Fruit fly (Drosophila melanogaster) whole organism, wandering third instar larva: ENCODE measurements around the gene Hecw.
A peak's percentile ranks its signal among the peaks of the same experiment; 100 is the strongest.

ENCODE experiments used
- Abd-B ChIP-seq: fragments of >200 bp; optimal IDR thresholded peaks from 2 replicates; lab custom pipeline; 2017; ENCODE audit warnings: missing biosample characterization, missing genetic modification characterization
- CG32264 ChIP-seq: fragments of 200-800 bp; sonication (Bioruptor generic); optimal IDR thresholded peaks from 2 replicates; lab custom pipeline; 2016; ENCODE audit warnings: missing biosample characterization, missing genetic modification characterization
- CG9705 ChIP-seq: fragments of 200-800 bp; sonication (Bioruptor generic); optimal IDR thresholded peaks from 2 replicates; lab custom pipeline; 2018; ENCODE audit warnings: missing biosample characterization, mild to moderate bottlenecking, missing genetic modification characterization
- CrebA ChIP-seq: fragments of 200-800 bp; sonication (Bioruptor generic); optimal IDR thresholded peaks from 2 replicates; lab custom pipeline; 2016; ENCODE audit warnings: missing biosample characterization, mild to moderate bottlenecking, missing genetic modification characterization, borderline replicate concordance
- Dfd ChIP-seq: fragments of >200 bp; optimal IDR thresholded peaks from 2 replicates; lab custom pipeline; 2017; ENCODE audit warnings: missing biosample characterization, missing genetic modification characterization
- Dif ChIP-seq: fragments of 200-275, 200-300 bp; sonication (Bioruptor generic); optimal IDR thresholded peaks from 2 replicates; lab custom pipeline; 2018; ENCODE audit warnings: missing biosample characterization, missing genetic modification characterization; ENCODE audit not compliant: partially characterized antibody
- GATAd ChIP-seq: sonication (Bioruptor generic); optimal IDR thresholded peaks from 2 replicates; lab custom pipeline; 2016; ENCODE audit warnings: missing biosample characterization, missing genetic modification characterization
- HLH106 ChIP-seq: fragments of 200-800 bp; optimal IDR thresholded peaks from 3 replicates; lab custom pipeline; 2019; ENCODE audit warnings: missing biosample characterization, mild to moderate bottlenecking, missing genetic modification characterization, moderate library complexity
- Hnf4 ChIP-seq: fragments of 200-800 bp; sonication (Bioruptor generic); optimal IDR thresholded peaks from 2 replicates; lab custom pipeline; 2016; ENCODE audit warnings: missing biosample characterization, mild to moderate bottlenecking, missing genetic modification characterization
- Hr78 ChIP-seq: fragments of >200 bp; optimal IDR thresholded peaks from 2 replicates; lab custom pipeline; 2017; ENCODE audit warnings: missing biosample characterization, missing genetic modification characterization
- Hr83 ChIP-seq: fragments of 200-300 bp; sonication (Bioruptor generic); optimal IDR thresholded peaks from 2 replicates; lab custom pipeline; 2016; ENCODE audit warnings: missing biosample characterization, mild to moderate bottlenecking, missing genetic modification characterization, moderate library complexity; ENCODE audit not compliant: poor library complexity, severe bottlenecking
- Jra ChIP-seq: sonication (Bioruptor generic); optimal IDR thresholded peaks from 2 replicates; lab custom pipeline; 2016; ENCODE audit warnings: missing biosample characterization, missing genetic modification characterization
- Mio ChIP-seq: sonication (Bioruptor generic); optimal IDR thresholded peaks from 2 replicates; lab custom pipeline; 2016; ENCODE audit warnings: missing biosample characterization, missing genetic modification characterization
- Myc ChIP-seq: fragments of >200 bp; optimal IDR thresholded peaks from 2 replicates; lab custom pipeline; 2017
- N ChIP-seq: fragments of >200 bp; optimal IDR thresholded peaks from 2 replicates; lab custom pipeline; 2018; ENCODE audit warnings: missing biosample characterization, missing external identifiers, missing genetic modification characterization
- OdsH ChIP-seq: fragments of 200-800 bp; sonication (Bioruptor generic); optimal IDR thresholded peaks from 2 replicates; lab custom pipeline; 2016; ENCODE audit warnings: missing biosample characterization, mild to moderate bottlenecking, missing genetic modification characterization
- Rel ChIP-seq, 2 experiments: fragments of 200-800 bp; sonication (Bioruptor generic) in 1 of 2; optimal IDR thresholded peaks; 2 replicates in 1 of 2; 3 replicates in 1 of 2; lab custom pipeline; 2016 to 2019; ENCODE audit warnings: mild to moderate bottlenecking in 2 of 2, missing biosample characterization in 2 of 2, missing genetic modification characterization in 2 of 2, moderate library complexity in 1 of 2
- Sp1 ChIP-seq: fragments of 200-800 bp; sonication (Bioruptor generic); optimal IDR thresholded peaks from 3 replicates; lab custom pipeline; 2019; ENCODE audit warnings: missing biosample characterization, mild to moderate bottlenecking, missing genetic modification characterization, moderate library complexity
- Vsx2 ChIP-seq: fragments of 200-300, 225-300 bp; sonication (Bioruptor generic); optimal IDR thresholded peaks from 2 replicates; lab custom pipeline; 2018; ENCODE audit warnings: missing biosample characterization, missing genetic modification characterization; ENCODE audit not compliant: partially characterized antibody
- br ChIP-seq: fragments of 200-800 bp; sonication (Bioruptor generic); optimal IDR thresholded peaks from 2 replicates; lab custom pipeline; 2016; ENCODE audit warnings: missing biosample characterization, missing genetic modification characterization
- brk ChIP-seq: fragments of 200-800 bp; sonication (Bioruptor generic); optimal IDR thresholded peaks from 2 replicates; lab custom pipeline; 2016; ENCODE audit warnings: missing biosample characterization, mild to moderate bottlenecking, missing genetic modification characterization
- dl ChIP-seq, 2 experiments: fragments of 175-275, 200-275 bp in 1 of 2; fragments of 200-275 bp in 1 of 2; sonication (Bioruptor generic); optimal IDR thresholded peaks; lab custom pipeline; 2018; ENCODE audit warnings: mild to moderate bottlenecking in 2 of 2, missing biosample characterization in 2 of 2, missing genetic modification characterization in 2 of 2, moderate library complexity in 2 of 2; ENCODE audit not compliant: partially characterized antibody in 2 of 2, insufficient read depth in 1 of 2
- dmrt93B ChIP-seq: fragments of 200-800 bp; sonication (Bioruptor generic); optimal IDR thresholded peaks from 2 replicates; lab custom pipeline; 2018; ENCODE audit warnings: missing biosample characterization, mild to moderate bottlenecking, missing genetic modification characterization
- dsf ChIP-seq: sonication (Bioruptor generic); optimal IDR thresholded peaks from 2 replicates; lab custom pipeline; 2016; ENCODE audit warnings: missing biosample characterization, missing genetic modification characterization, borderline replicate concordance
- ey ChIP-seq: fragments of 200-800 bp; sonication (Bioruptor generic); optimal IDR thresholded peaks from 2 replicates; lab custom pipeline; 2016; ENCODE audit warnings: missing biosample characterization, missing genetic modification characterization
- foxo ChIP-seq, 2 experiments: fragments of 200-800 bp; sonication (Bioruptor generic); optimal IDR thresholded peaks; 2 replicates in 1 of 2; 3 replicates in 1 of 2; lab custom pipeline; 2016 to 2017; ENCODE audit warnings: missing biosample characterization in 2 of 2, missing genetic modification characterization in 2 of 2
- fru ChIP-seq: fragments of 200-800 bp; sonication (Bioruptor generic); optimal IDR thresholded peaks from 3 replicates; lab custom pipeline; 2016; ENCODE audit warnings: missing biosample characterization, mild to moderate bottlenecking, missing genetic modification characterization
- h ChIP-seq: fragments of 200-800 bp; sonication (Bioruptor generic); optimal IDR thresholded peaks from 3 replicates; lab custom pipeline; 2016; ENCODE audit warnings: missing biosample characterization, mild to moderate bottlenecking, missing genetic modification characterization
- jim ChIP-seq: fragments of 175-275, 200-325 bp; sonication (Bioruptor generic); optimal IDR thresholded peaks from 2 replicates; lab custom pipeline; 2016; ENCODE audit warnings: missing biosample characterization, mild to moderate bottlenecking, missing genetic modification characterization
- lola ChIP-seq: fragments of >200 bp; optimal IDR thresholded peaks from 2 replicates; lab custom pipeline; 2017; ENCODE audit warnings: missing biosample characterization, missing genetic modification characterization
- pan ChIP-seq: fragments of >200 bp; optimal IDR thresholded peaks from 2 replicates; lab custom pipeline; 2017
- psq ChIP-seq: fragments of 200-800 bp; sonication (Bioruptor generic); optimal IDR thresholded peaks from 3 replicates; lab custom pipeline; 2017; ENCODE audit warnings: missing biosample characterization, mild to moderate bottlenecking, missing genetic modification characterization, moderate library complexity
- rgr ChIP-seq: fragments of 200-800 bp; sonication (Bioruptor generic); optimal IDR thresholded peaks from 3 replicates; lab custom pipeline; 2016; ENCODE audit warnings: missing biosample characterization, mild to moderate bottlenecking, missing genetic modification characterization
- sage ChIP-seq: fragments of 200-800 bp; sonication (Bioruptor generic); optimal IDR thresholded peaks from 2 replicates; lab custom pipeline; 2016; ENCODE audit warnings: missing biosample characterization, mild to moderate bottlenecking, missing genetic modification characterization
- sv ChIP-seq: fragments of 200-800 bp; sonication (Bioruptor generic); optimal IDR thresholded peaks from 3 replicates; lab custom pipeline; 2016; ENCODE audit warnings: missing biosample characterization, missing genetic modification characterization
- tai ChIP-seq: sonication (Bioruptor generic); optimal IDR thresholded peaks from 2 replicates; lab custom pipeline; 2016; ENCODE audit warnings: missing biosample characterization, missing genetic modification characterization
- usp ChIP-seq: fragments of >200 bp; optimal IDR thresholded peaks from 2 replicates; lab custom pipeline; 2017; ENCODE audit warnings: missing biosample characterization, missing genetic modification characterization
- woc ChIP-seq: sonication (Bioruptor generic); optimal IDR thresholded peaks from 2 replicates; lab custom pipeline; 2016; ENCODE audit warnings: missing biosample characterization, mild to moderate bottlenecking, missing genetic modification characterization

Hecw gene

DNA sequence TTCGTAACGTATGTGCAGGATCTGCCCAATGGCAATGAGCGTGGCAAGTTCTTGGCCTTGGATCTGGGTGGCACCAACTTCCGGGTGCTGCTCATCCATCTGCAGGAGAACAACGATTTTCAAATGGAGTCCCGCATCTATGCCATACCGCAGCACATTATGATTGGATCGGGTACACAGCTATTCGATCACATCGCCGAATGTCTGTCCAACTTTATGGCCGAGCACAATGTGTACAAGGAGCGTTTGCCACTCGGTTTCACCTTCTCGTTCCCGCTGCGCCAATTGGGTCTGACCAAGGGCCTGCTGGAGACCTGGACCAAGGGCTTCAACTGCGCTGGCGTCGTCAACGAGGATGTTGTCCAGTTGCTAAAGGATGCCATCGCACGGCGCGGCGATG is 22.1 kb upstream of the Hecw start:
- TF ChIP-seq psq (GFP tag; lab: Kevin White, UChicago) (no peak), Dif (GFP tag; lab: Kevin White, UChicago) (no peak), OdsH (GFP tag; lab: Kevin White, UChicago) (no peak), foxo (GFP tag; optimal IDR thresholded peaks at IDR 0.05; lab: Kevin White, UChicago) (no peak), Abd-B (no peak), jim (GFP tag; lab: Kevin White, UChicago) (no peak)
- TF ChIP-seq, all 38 proteins: peak for 0

DNA sequence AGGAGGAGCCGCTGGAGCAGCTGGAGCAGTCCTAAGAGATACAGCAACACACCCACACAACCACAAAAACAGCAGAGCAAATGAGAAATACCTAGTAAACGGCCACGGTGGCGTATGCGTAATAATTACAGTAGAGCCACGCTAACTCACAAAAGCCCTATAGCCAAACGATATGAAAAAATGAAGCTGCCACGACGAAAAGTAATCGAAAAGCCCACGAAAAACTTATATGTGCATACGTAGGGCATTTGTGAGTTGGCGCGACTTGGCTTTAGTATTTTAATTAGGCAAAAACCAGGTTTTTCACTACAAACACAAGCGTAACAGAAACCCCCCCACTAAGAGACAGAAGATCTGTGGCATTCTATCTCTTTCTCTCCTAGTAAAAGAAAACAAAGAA is 20.9 kb upstream of the Hecw start:
- no peak for TF ChIP-seq br
- TF ChIP-seq Mio, result no peak
- TF ChIP-seq CrebA, result no peak
- no peak for TF ChIP-seq Myc
- TF ChIP-seq dmrt93B, result no peak
- no peak for TF ChIP-seq sv (GFP tag; lab: Kevin White, UChicago)
- TF ChIP-seq pan (lab: Kevin White, UChicago), result no peak
- no peak for TF ChIP-seq Vsx2 (GFP tag; lab: Kevin White, UChicago)
- no peak for TF ChIP-seq sage (GFP tag; lab: Kevin White, UChicago)
- no peak for TF ChIP-seq N (GFP tag; lab: Kevin White, UChicago)
- TF ChIP-seq Rel (GFP tag; optimal IDR thresholded peaks at IDR 0.05; lab: Kevin White, UChicago), result no peak
- TF ChIP-seq Rel (tag; optimal IDR thresholded peaks at IDR 0.05; lab: Kevin White, UChicago), result no peak
- TF ChIP-seq, all 38 proteins: peak for 0

DNA sequence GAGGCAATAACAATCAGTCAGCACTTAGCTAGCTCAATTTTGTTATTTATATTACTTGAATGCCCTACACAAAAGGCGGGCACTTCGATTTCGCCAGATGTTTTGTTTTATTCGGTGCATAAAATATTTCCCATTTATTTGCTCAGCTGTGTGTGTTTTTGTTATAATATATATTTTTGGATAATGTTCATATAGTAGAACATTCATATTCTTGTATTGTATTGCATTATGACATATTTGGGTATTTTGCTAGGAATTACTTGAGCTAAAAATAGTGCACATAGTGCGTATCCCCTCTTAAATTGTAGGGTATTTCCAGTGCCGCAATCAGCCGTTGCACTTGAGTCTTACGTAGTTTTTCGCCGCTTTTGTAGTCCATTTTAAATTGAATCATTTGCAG is 18.8 kb upstream of the Hecw start:
- TF ChIP-seq brk (GFP tag; lab: Kevin White, UChicago), result peak; percentile 48
- no peak for TF ChIP-seq GATAd (GFP tag; lab: Kevin White, UChicago)
- TF ChIP-seq CG9705 (GFP tag; lab: Kevin White, UChicago), result no peak
- TF ChIP-seq OdsH (GFP tag; lab: Kevin White, UChicago), result peak; percentile 24
- peak in 1 of 2 experiments; percentile 70 for TF ChIP-seq foxo (GFP tag; optimal IDR thresholded peaks at IDR 0.05; lab: Kevin White, UChicago)
- TF ChIP-seq Dfd, result no peak
- TF ChIP-seq Hnf4 (GFP tag; lab: Kevin White, UChicago), result peak; percentile 16
- TF ChIP-seq sv (GFP tag; lab: Kevin White, UChicago), result peak; percentile 27
- no peak for TF ChIP-seq Jra (GFP tag; lab: Kevin White, UChicago)
- peak; percentile 30 for TF ChIP-seq woc (GFP tag; lab: Kevin White, UChicago)
- TF ChIP-seq dl (GFP tag; optimal IDR thresholded peaks at IDR 0.05; lab: Kevin White, UChicago; ENCODE audit: insufficient read depth in 1 of 2, partially characterized antibody in 2 of 2), result no peak
- peak; percentile 39 for TF ChIP-seq psq (GFP tag; lab: Kevin White, UChicago)
- TF ChIP-seq CrebA, result no peak
- no peak for TF ChIP-seq N (GFP tag; lab: Kevin White, UChicago)
- TF ChIP-seq Vsx2 (GFP tag; lab: Kevin White, UChicago), result no peak
- TF ChIP-seq usp (GFP tag; lab: Kevin White, UChicago), result no peak
- TF ChIP-seq sage (GFP tag; lab: Kevin White, UChicago), result peak; percentile 7
- no peak for TF ChIP-seq Abd-B
- TF ChIP-seq CG32264 (GFP tag; lab: Kevin White, UChicago), result no peak
- TF ChIP-seq br, result peak; percentile 50
- no peak for TF ChIP-seq tai (GFP tag; lab: Kevin White, UChicago)
- TF ChIP-seq Hr83 (GFP tag; lab: Kevin White, UChicago), result no peak
- TF ChIP-seq jim (GFP tag; lab: Kevin White, UChicago), result no peak
- peak; percentile 66 for TF ChIP-seq HLH106
- TF ChIP-seq Sp1, result peak; percentile 63
- TF ChIP-seq h (GFP tag; lab: Kevin White, UChicago), result peak; percentile 65
- TF ChIP-seq Rel (GFP tag; optimal IDR thresholded peaks at IDR 0.05; lab: Kevin White, UChicago), result no peak
- no peak for TF ChIP-seq Rel (tag; optimal IDR thresholded peaks at IDR 0.05; lab: Kevin White, UChicago)
- peak; percentile 43 for TF ChIP-seq dmrt93B
- no peak for TF ChIP-seq Myc
- no peak for TF ChIP-seq Mio
- TF ChIP-seq Dif (GFP tag; lab: Kevin White, UChicago), result no peak
- TF ChIP-seq dsf (GFP tag; lab: Kevin White, UChicago), result no peak
- TF ChIP-seq pan (lab: Kevin White, UChicago), result no peak
- peak; percentile 45 for TF ChIP-seq fru (GFP tag; lab: Kevin White, UChicago)
- TF ChIP-seq Hr78 (GFP tag; lab: Kevin White, UChicago), result no peak
- no peak for TF ChIP-seq lola (GFP tag; lab: Kevin White, UChicago)
- TF ChIP-seq rgr, result peak; percentile 61
- peak; percentile 52 for TF ChIP-seq ey
